Fruit fly (Drosophila melanogaster) whole organism: Measurements from ENCODE around the gene sala.

ENCODE experiments used
- CG8478 ChIP-seq: fragments of >200 bp; optimal IDR thresholded peaks from 2 replicates; lab custom pipeline; 2018; ENCODE audit warnings: inconsistent platforms
- Dll ChIP-seq: fragments of >200 bp; optimal IDR thresholded peaks from 2 replicates; lab custom pipeline; 2017
- EcR ChIP-seq, 2 experiments: fragments of >200 bp; optimal IDR thresholded peaks; 2 replicates each; lab custom pipeline; 2017; ENCODE audit warnings: missing biosample characterization in 2 of 2, missing genetic modification characterization in 2 of 2, missing genetic modification reagents in 2 of 2
- pan ChIP-seq: fragments of >200 bp; optimal IDR thresholded peaks from 2 replicates; lab custom pipeline; 2017
- psq ChIP-seq: fragments of >200 bp; optimal IDR thresholded peaks from 2 replicates; lab custom pipeline; 2017
- usp ChIP-seq: fragments of >200 bp; optimal IDR thresholded peaks from 2 replicates; lab custom pipeline; 2017; ENCODE audit warnings: missing biosample characterization, missing genetic modification characterization, mixed read lengths

Gene sala

DNA sequence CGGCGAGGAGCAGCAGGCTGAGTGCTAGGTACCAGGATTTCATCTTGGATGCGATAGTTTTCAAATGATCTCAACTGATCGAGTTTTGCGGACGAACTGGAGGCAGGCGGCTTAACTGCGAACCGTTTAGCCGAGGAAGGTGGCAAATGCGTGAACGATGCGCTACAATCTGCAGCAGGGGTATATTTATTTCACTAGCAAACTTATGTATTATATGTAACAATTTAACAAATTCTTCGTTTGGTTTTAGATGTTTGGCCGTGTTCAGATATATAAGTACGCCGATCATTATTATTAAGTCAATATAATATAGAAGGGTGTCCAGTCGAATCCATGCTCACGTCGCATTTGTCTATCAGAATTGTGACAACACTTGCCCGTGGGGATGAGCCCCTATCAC, 46.4 kb downstream of the sala start, which contains the start of gene CG31706:
Gene CG31706 (minus strand): TSS at position 101 of the 400 bp plus-strand sequence.
- TF ChIP-seq Dll (lab: Kevin White, UChicago) (no peak), psq (lab: Kevin White, UChicago) (no peak), EcR (GFP tag; optimal IDR thresholded peaks at IDR 0.05; lab: Kevin White, UChicago) (no peak), CG8478 (lab: Kevin White, UChicago) (no peak), pan (lab: Kevin White, UChicago) (no peak), usp (no peak)

DNA sequence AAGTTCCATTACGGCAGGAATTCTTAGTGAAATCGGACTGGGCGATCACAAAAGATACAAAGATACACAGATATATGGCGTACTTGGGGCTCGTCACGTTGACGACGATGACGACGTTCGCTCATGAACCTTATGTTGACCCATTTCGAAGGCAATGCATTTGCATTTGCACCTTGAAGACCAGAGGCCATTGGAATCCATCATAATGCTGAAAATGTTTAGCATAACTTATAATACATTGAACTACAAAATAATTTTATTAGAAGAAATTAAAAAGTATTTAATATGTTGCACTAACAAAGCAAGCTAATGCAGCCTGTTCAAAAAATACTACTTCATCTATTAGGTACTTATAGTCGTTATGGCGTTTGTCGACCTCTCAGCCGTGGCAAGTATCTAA, 47.0 kb downstream of the sala start, which contains the start of gene CG34162:
Gene CG34162 (plus strand): TSS at position 301 of the 400 bp plus-strand sequence.
- TF ChIP-seq psq (lab: Kevin White, UChicago), result no peak
- no peak for TF ChIP-seq pan (lab: Kevin White, UChicago)
- no peak for TF ChIP-seq EcR (GFP tag; optimal IDR thresholded peaks at IDR 0.05; lab: Kevin White, UChicago)
- no peak for TF ChIP-seq usp
- no peak for TF ChIP-seq Dll (lab: Kevin White, UChicago)
- TF ChIP-seq CG8478 (lab: Kevin White, UChicago), result no peak

DNA sequence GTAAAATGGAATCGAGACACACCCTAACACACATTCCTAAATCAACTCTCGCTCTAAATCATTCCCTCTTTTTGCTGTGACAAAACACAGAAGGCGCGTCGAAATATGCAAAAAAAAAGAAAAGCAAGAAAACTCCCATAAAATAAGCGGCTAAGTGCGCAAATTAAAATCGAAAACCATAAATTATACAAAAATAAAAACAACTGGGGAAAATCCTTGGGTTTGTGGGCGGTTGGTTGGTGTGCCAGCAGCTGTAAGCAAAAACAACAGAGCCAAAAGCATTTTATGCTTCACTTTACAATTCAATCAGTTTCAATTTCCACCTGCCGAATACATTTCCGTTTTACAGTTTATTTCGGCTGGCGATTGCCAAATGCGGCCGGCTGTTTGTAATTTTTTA, 51.3 kb downstream of the sala start, which contains the start of gene CG43438:
Gene CG43438 (plus strand): TSS at position 301 of the 400 bp plus-strand sequence.
- TF ChIP-seq psq (lab: Kevin White, UChicago), result no peak
- TF ChIP-seq pan (lab: Kevin White, UChicago), result no peak
- no peak for TF ChIP-seq CG8478 (lab: Kevin White, UChicago)
- no peak for TF ChIP-seq Dll (lab: Kevin White, UChicago)
- no peak for TF ChIP-seq usp
- TF ChIP-seq EcR (GFP tag; optimal IDR thresholded peaks at IDR 0.05; lab: Kevin White, UChicago), result no peak
